Fruit fly (Drosophila melanogaster) whole organism, wandering third instar larva: ENCODE measurements around the gene CG13280.

Source experiments
- CG9705 ChIP-seq: fragments of 200-800 bp; sonication (Bioruptor generic); optimal IDR thresholded peaks from 2 replicates; lab custom pipeline; 2018; ENCODE audit warnings: missing biosample characterization, mild to moderate bottlenecking, missing genetic modification characterization
- CrebA ChIP-seq: fragments of 200-800 bp; sonication (Bioruptor generic); optimal IDR thresholded peaks from 2 replicates; lab custom pipeline; 2016; ENCODE audit warnings: missing biosample characterization, mild to moderate bottlenecking, missing genetic modification characterization, borderline replicate concordance
- Dfd ChIP-seq: fragments of >200 bp; optimal IDR thresholded peaks from 2 replicates; lab custom pipeline; 2017; ENCODE audit warnings: missing biosample characterization, missing genetic modification characterization
- Dif ChIP-seq: fragments of 200-275, 200-300 bp; sonication (Bioruptor generic); optimal IDR thresholded peaks from 2 replicates; lab custom pipeline; 2018; ENCODE audit warnings: missing biosample characterization, missing genetic modification characterization; ENCODE audit not compliant: partially characterized antibody
- GATAd ChIP-seq: sonication (Bioruptor generic); optimal IDR thresholded peaks from 2 replicates; lab custom pipeline; 2016; ENCODE audit warnings: missing biosample characterization, missing genetic modification characterization
- HLH106 ChIP-seq: fragments of 200-800 bp; optimal IDR thresholded peaks from 3 replicates; lab custom pipeline; 2019; ENCODE audit warnings: missing biosample characterization, mild to moderate bottlenecking, missing genetic modification characterization, moderate library complexity
- Hnf4 ChIP-seq: fragments of 200-800 bp; sonication (Bioruptor generic); optimal IDR thresholded peaks from 2 replicates; lab custom pipeline; 2016; ENCODE audit warnings: missing biosample characterization, mild to moderate bottlenecking, missing genetic modification characterization
- Hr78 ChIP-seq: fragments of >200 bp; optimal IDR thresholded peaks from 2 replicates; lab custom pipeline; 2017; ENCODE audit warnings: missing biosample characterization, missing genetic modification characterization
- Hr83 ChIP-seq: fragments of 200-300 bp; sonication (Bioruptor generic); optimal IDR thresholded peaks from 2 replicates; lab custom pipeline; 2016; ENCODE audit warnings: missing biosample characterization, mild to moderate bottlenecking, missing genetic modification characterization, moderate library complexity; ENCODE audit not compliant: poor library complexity, severe bottlenecking
- Mio ChIP-seq: sonication (Bioruptor generic); optimal IDR thresholded peaks from 2 replicates; lab custom pipeline; 2016; ENCODE audit warnings: missing biosample characterization, missing genetic modification characterization
- Myc ChIP-seq: fragments of >200 bp; optimal IDR thresholded peaks from 2 replicates; lab custom pipeline; 2017
- OdsH ChIP-seq: fragments of 200-800 bp; sonication (Bioruptor generic); optimal IDR thresholded peaks from 2 replicates; lab custom pipeline; 2016; ENCODE audit warnings: missing biosample characterization, mild to moderate bottlenecking, missing genetic modification characterization
- Rel ChIP-seq, 2 experiments: fragments of 200-800 bp; sonication (Bioruptor generic) in 1 of 2; optimal IDR thresholded peaks; 2 replicates in 1 of 2; 3 replicates in 1 of 2; lab custom pipeline; 2016 to 2019; ENCODE audit warnings: mild to moderate bottlenecking in 2 of 2, missing biosample characterization in 2 of 2, missing genetic modification characterization in 2 of 2, moderate library complexity in 1 of 2
- Sp1 ChIP-seq: fragments of 200-800 bp; sonication (Bioruptor generic); optimal IDR thresholded peaks from 3 replicates; lab custom pipeline; 2019; ENCODE audit warnings: missing biosample characterization, mild to moderate bottlenecking, missing genetic modification characterization, moderate library complexity
- Vsx2 ChIP-seq: fragments of 200-300, 225-300 bp; sonication (Bioruptor generic); optimal IDR thresholded peaks from 2 replicates; lab custom pipeline; 2018; ENCODE audit warnings: missing biosample characterization, missing genetic modification characterization; ENCODE audit not compliant: partially characterized antibody
- br ChIP-seq: fragments of 200-800 bp; sonication (Bioruptor generic); optimal IDR thresholded peaks from 2 replicates; lab custom pipeline; 2016; ENCODE audit warnings: missing biosample characterization, missing genetic modification characterization
- brk ChIP-seq: fragments of 200-800 bp; sonication (Bioruptor generic); optimal IDR thresholded peaks from 2 replicates; lab custom pipeline; 2016; ENCODE audit warnings: missing biosample characterization, mild to moderate bottlenecking, missing genetic modification characterization
- dmrt93B ChIP-seq: fragments of 200-800 bp; sonication (Bioruptor generic); optimal IDR thresholded peaks from 2 replicates; lab custom pipeline; 2018; ENCODE audit warnings: missing biosample characterization, mild to moderate bottlenecking, missing genetic modification characterization
- dsf ChIP-seq: sonication (Bioruptor generic); optimal IDR thresholded peaks from 2 replicates; lab custom pipeline; 2016; ENCODE audit warnings: missing biosample characterization, missing genetic modification characterization, borderline replicate concordance
- ey ChIP-seq: fragments of 200-800 bp; sonication (Bioruptor generic); optimal IDR thresholded peaks from 2 replicates; lab custom pipeline; 2016; ENCODE audit warnings: missing biosample characterization, missing genetic modification characterization
- foxo ChIP-seq, 2 experiments: fragments of 200-800 bp; sonication (Bioruptor generic); optimal IDR thresholded peaks; 2 replicates in 1 of 2; 3 replicates in 1 of 2; lab custom pipeline; 2016 to 2017; ENCODE audit warnings: missing biosample characterization in 2 of 2, missing genetic modification characterization in 2 of 2
- fru ChIP-seq: fragments of 200-800 bp; sonication (Bioruptor generic); optimal IDR thresholded peaks from 3 replicates; lab custom pipeline; 2016; ENCODE audit warnings: missing biosample characterization, mild to moderate bottlenecking, missing genetic modification characterization
- h ChIP-seq: fragments of 200-800 bp; sonication (Bioruptor generic); optimal IDR thresholded peaks from 3 replicates; lab custom pipeline; 2016; ENCODE audit warnings: missing biosample characterization, mild to moderate bottlenecking, missing genetic modification characterization
- jim ChIP-seq: fragments of 175-275, 200-325 bp; sonication (Bioruptor generic); optimal IDR thresholded peaks from 2 replicates; lab custom pipeline; 2016; ENCODE audit warnings: missing biosample characterization, mild to moderate bottlenecking, missing genetic modification characterization
- lola ChIP-seq: fragments of >200 bp; optimal IDR thresholded peaks from 2 replicates; lab custom pipeline; 2017; ENCODE audit warnings: missing biosample characterization, missing genetic modification characterization
- pan ChIP-seq: fragments of >200 bp; optimal IDR thresholded peaks from 2 replicates; lab custom pipeline; 2017
- psq ChIP-seq: fragments of 200-800 bp; sonication (Bioruptor generic); optimal IDR thresholded peaks from 3 replicates; lab custom pipeline; 2017; ENCODE audit warnings: missing biosample characterization, mild to moderate bottlenecking, missing genetic modification characterization, moderate library complexity
- rgr ChIP-seq: fragments of 200-800 bp; sonication (Bioruptor generic); optimal IDR thresholded peaks from 3 replicates; lab custom pipeline; 2016; ENCODE audit warnings: missing biosample characterization, mild to moderate bottlenecking, missing genetic modification characterization
- sage ChIP-seq: fragments of 200-800 bp; sonication (Bioruptor generic); optimal IDR thresholded peaks from 2 replicates; lab custom pipeline; 2016; ENCODE audit warnings: missing biosample characterization, mild to moderate bottlenecking, missing genetic modification characterization
- sv ChIP-seq: fragments of 200-800 bp; sonication (Bioruptor generic); optimal IDR thresholded peaks from 3 replicates; lab custom pipeline; 2016; ENCODE audit warnings: missing biosample characterization, missing genetic modification characterization
- usp ChIP-seq: fragments of >200 bp; optimal IDR thresholded peaks from 2 replicates; lab custom pipeline; 2017; ENCODE audit warnings: missing biosample characterization, missing genetic modification characterization
- woc ChIP-seq: sonication (Bioruptor generic); optimal IDR thresholded peaks from 2 replicates; lab custom pipeline; 2016; ENCODE audit warnings: missing biosample characterization, mild to moderate bottlenecking, missing genetic modification characterization

The CG13280 gene

DNA sequence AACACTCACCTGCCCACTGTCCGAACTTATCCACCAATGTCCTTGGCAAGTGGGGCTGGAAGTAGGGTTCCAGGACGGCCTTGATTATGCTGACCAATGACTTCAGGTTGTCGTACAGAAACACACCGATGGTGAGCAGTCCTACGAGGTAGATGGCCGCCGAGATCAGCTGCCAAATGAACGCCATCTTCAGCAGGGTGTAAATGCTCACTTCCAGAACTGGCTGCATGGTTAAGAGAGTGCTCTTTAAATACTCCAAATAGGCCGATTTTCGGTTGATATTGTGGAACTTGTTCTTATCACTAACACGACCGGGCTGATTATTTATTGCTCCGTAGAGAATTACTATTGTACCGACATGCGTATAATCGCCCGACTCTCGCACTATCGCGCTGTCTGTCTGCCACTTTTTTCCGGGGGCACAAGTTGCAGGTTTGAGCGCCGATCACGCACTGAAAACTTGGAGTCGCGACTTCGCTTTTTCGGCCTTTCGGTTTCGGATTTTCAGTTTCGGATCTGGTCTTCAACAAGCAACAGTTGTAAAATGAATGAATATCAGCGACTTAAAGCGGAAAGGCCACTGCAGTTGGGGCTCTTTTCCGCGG lies 26.0 kb upstream of the CG13280 start:
- no peak for TF ChIP-seq Hr83 (GFP tag; lab: Kevin White, UChicago)
- no peak for TF ChIP-seq Myc (lab: Kevin White, UChicago)
- TF ChIP-seq pan (lab: Kevin White, UChicago): no peak
- no peak for TF ChIP-seq usp (GFP tag; lab: Kevin White, UChicago)
- no peak for TF ChIP-seq Mio (GFP tag; lab: Kevin White, UChicago)
- TF ChIP-seq CrebA: no peak
- TF ChIP-seq lola (GFP tag; lab: Kevin White, UChicago): no peak

- no peak for TF ChIP-seq CrebA
- TF ChIP-seq lola (GFP tag; lab: Kevin White, UChicago): no peak
- TF ChIP-seq Dif: no peak
- TF ChIP-seq CG9705 (GFP tag; lab: Kevin White, UChicago): no peak
- TF ChIP-seq dmrt93B (GFP tag; lab: Kevin White, UChicago): no peak
- TF ChIP-seq ey (GFP tag; lab: Kevin White, UChicago): no peak
- no peak for TF ChIP-seq fru (GFP tag; lab: Kevin White, UChicago)
Observed at dm6 chr2L:16845179-16845578, 24.3 kb upstream of the CG13280 start.

DNA sequence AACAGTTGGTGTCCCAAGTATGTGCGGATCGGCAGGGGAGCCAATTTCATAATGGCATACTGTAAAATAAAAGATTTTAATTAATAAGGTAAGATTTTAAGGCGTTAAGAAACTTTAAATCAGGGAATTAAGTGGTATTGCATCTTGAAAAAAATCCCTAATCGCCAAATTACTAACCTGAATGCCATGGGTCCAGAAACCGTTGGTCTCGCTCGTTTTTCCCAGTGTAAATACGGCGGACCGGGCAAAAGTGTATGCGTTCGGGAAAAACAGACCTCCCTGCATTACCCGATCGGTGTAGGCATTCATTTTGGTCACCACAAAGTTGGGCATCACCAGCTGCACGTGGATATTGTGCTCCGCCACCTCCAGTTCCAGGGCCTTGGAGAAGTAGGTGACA lies 22.4 kb upstream of the CG13280 start:
- TF ChIP-seq Hr78 (GFP tag; lab: Kevin White, UChicago) (no peak), dsf (no peak), Myc (lab: Kevin White, UChicago) (no peak), CG9705 (GFP tag; lab: Kevin White, UChicago) (no peak), sv (GFP tag; lab: Kevin White, UChicago) (no peak), Rel (GFP tag; optimal IDR thresholded peaks at IDR 0.05; lab: Kevin White, UChicago) (no peak), Rel (tag; optimal IDR thresholded peaks at IDR 0.05; lab: Kevin White, UChicago) (no peak), pan (lab: Kevin White, UChicago) (no peak), foxo (GFP tag; optimal IDR thresholded peaks at IDR 0.05; lab: Kevin White, UChicago) (peak in 1 of 2 experiments; percentile 6), CrebA (no peak), lola (GFP tag; lab: Kevin White, UChicago) (no peak), HLH106 (no peak), brk (GFP tag; lab: Kevin White, UChicago) (no peak), rgr (GFP tag; lab: Kevin White, UChicago) (no peak), jim (no peak), fru (GFP tag; lab: Kevin White, UChicago) (peak; percentile 20), h (GFP tag; lab: Kevin White, UChicago) (peak; percentile 13), sage (GFP tag; lab: Kevin White, UChicago) (no peak), GATAd (GFP tag; lab: Kevin White, UChicago) (no peak), Sp1 (GFP tag; lab: Kevin White, UChicago) (no peak), Hr83 (GFP tag; lab: Kevin White, UChicago) (no peak), Hnf4 (no peak), ey (GFP tag; lab: Kevin White, UChicago) (no peak), Vsx2 (GFP tag; lab: Kevin White, UChicago) (no peak), br (GFP tag; lab: Kevin White, UChicago) (no peak), Dfd (GFP tag; lab: Kevin White, UChicago) (no peak)
- TF ChIP-seq, all 38 proteins: peak for 3

dm6 chr2L:16842505-16842904 lies 21.6 kb upstream of the CG13280 start:
- TF ChIP-seq OdsH (peak; percentile 45), psq (GFP tag; lab: Kevin White, UChicago) (no peak), woc (GFP tag; lab: Kevin White, UChicago) (peak; percentile 47), br (GFP tag; lab: Kevin White, UChicago) (no peak), foxo (GFP tag; optimal IDR thresholded peaks at IDR 0.05; lab: Kevin White, UChicago) (no peak), Dif (no peak), Hr78 (GFP tag; lab: Kevin White, UChicago) (no peak), fru (GFP tag; lab: Kevin White, UChicago) (peak; percentile 27)
